4 fruit fly cellular contexts compared by ENCODE assay signal in genomic region chr2L:13004059-13004870, dm6.
TF ChIP-seq lines count a peak whose summit lies in the region.

Gene Vha68-1 (minus strand): TSS chr2L:13004107.
Gene mTor (plus strand): TSS chr2L:13004480.

TF ChIP-seq in whole organism, adult, 20 proteins besides CTCF, POLR2A, EP300 and RAD21 (continued from another document):
- peak; percentile 43 for TF ChIP-seq tj (GFP tag; optimal IDR thresholded peaks at IDR 0.05; lab: Kevin White, UChicago)
- TF ChIP-seq CG1620 (GFP tag; optimal IDR thresholded peaks at IDR 0.05; lab: Kevin White, UChicago): peak; percentile 33

TF ChIP-seq in whole organism, embryonic, 481 proteins besides CTCF, POLR2A, EP300 and RAD21 (continued from another document and continues in another):
- TF ChIP-seq ttk (GFP tag; IDR thresholded peaks at IDR 0.05; lab: Robert Waterston, UW) (peak; percentile 59), CG10366 (GFP tag; IDR thresholded peaks at IDR 0.05; lab: Robert Waterston, UW) (peak; percentile 80), Pdp1 (GFP tag; optimal IDR thresholded peaks at IDR 0.05; lab: Kevin White, UChicago) (peak in 1 of 2 experiments; percentile 77), CG4424 (GFP tag; optimal IDR thresholded peaks at IDR 0.05; lab: Kevin White, UChicago) (peak; percentile 85), CG8290 (GFP tag; optimal IDR thresholded peaks at IDR 0.05; lab: Kevin White, UChicago) (no peak), CG8290 (tag; optimal IDR thresholded peaks at IDR 0.05; lab: Kevin White, UChicago) (no peak), scrt (GFP tag; optimal IDR thresholded peaks at IDR 0.05; lab: Kevin White, UChicago) (no peak), seq (GFP tag; IDR thresholded peaks at IDR 0.05; lab: Robert Waterston, UW) (0 out of 2 replicates have a peak, but pooled peaks have one; percentile 45), Mad (GFP tag; optimal IDR thresholded peaks at IDR 0.05; lab: Kevin White, UChicago) (peak; percentile 53), lilli (GFP tag; optimal IDR thresholded peaks at IDR 0.05; lab: Kevin White, UChicago) (peak; percentile 86), CG3163 (GFP tag; optimal IDR thresholded peaks at IDR 0.05; lab: Kevin White, UChicago) (peak; percentile 12), trh (GFP tag; optimal IDR thresholded peaks at IDR 0.05; lab: Kevin White, UChicago) (peak; percentile 50), croc (GFP tag; conservative IDR thresholded peaks at IDR 0.05; lab: Robert Waterston, UW) (peak; percentile 61), CG3847 (GFP tag; IDR thresholded peaks at IDR 0.05; lab: Robert Waterston, UW) (peak; percentile 86), CG12744 (GFP tag; optimal IDR thresholded peaks at IDR 0.05; lab: Kevin White, UChicago) (no peak), CG10209 (GFP tag; optimal IDR thresholded peaks at IDR 0.05; lab: Kevin White, UChicago) (peak; percentile 81), CG9437 (GFP tag; optimal IDR thresholded peaks at IDR 0.05; lab: Kevin White, UChicago) (peak; percentile 68), CG10979 (tag; optimal IDR thresholded peaks at IDR 0.05; lab: Kevin White, UChicago) (peak; percentile 61), Ets65A (GFP tag; lab: Kevin White, UChicago) (peak; percentile 97), CG17829 (tag; optimal IDR thresholded peaks at IDR 0.05; lab: Kevin White, UChicago) (peak; percentile 85), Mrtf (GFP tag; IDR thresholded peaks at IDR 0.05; lab: Robert Waterston, UW) (peak; percentile 67; the same call in 1 of the 3 replicates), psq (GFP tag; optimal IDR thresholded peaks at IDR 0.05; lab: Kevin White, UChicago) (peak; percentile 58), CG31224 (GFP tag; IDR thresholded peaks at IDR 0.05; lab: Robert Waterston, UW) (peak; percentile 73), Meics (GFP tag; optimal IDR thresholded peaks at IDR 0.05; lab: Kevin White, UChicago) (peak; percentile 82), maf-S (GFP tag; optimal IDR thresholded peaks at IDR 0.05; lab: Kevin White, UChicago) (peak; percentile 68), pita (GFP tag; optimal IDR thresholded peaks at IDR 0.05; lab: Kevin White, UChicago) (no peak), CG42726 (GFP tag; IDR thresholded peaks at IDR 0.05; lab: Robert Waterston, UW; ENCODE audit: partially characterized antibody) (peak; percentile 83), bigmax (GFP tag; optimal IDR thresholded peaks at IDR 0.05; lab: Kevin White, UChicago) (peak; percentile 52), CG6175 (GFP tag; IDR thresholded peaks at IDR 0.05; lab: Robert Waterston, UW) (peak; percentile 74; the same call in 2 of the 3 replicates), Atf-2 (GFP tag; optimal IDR thresholded peaks at IDR 0.05; lab: Kevin White, UChicago) (peak; percentile 55), Dp (GFP tag; optimal IDR thresholded peaks at IDR 0.05; lab: Kevin White, UChicago) (peak; percentile 40), fd64A (GFP tag; optimal IDR thresholded peaks at IDR 0.05; lab: Kevin White, UChicago) (no peak), CG34422 (GFP tag; IDR thresholded peaks at IDR 0.05; lab: Robert Waterston, UW) (peak; percentile 74; the same call in 2 of the 3 replicates), CG11695 (GFP tag; IDR thresholded peaks at IDR 0.05; lab: Robert Waterston, UW) (peak; percentile 68; the same call in 2 of the 3 replicates), CG6654 (GFP tag; optimal IDR thresholded peaks at IDR 0.05; lab: Kevin White, UChicago) (peak; percentile 42), Hr78 (GFP tag; optimal IDR thresholded peaks at IDR 0.05; lab: Kevin White, UChicago) (no peak), tgo (GFP tag; IDR thresholded peaks at IDR 0.05; lab: Robert Waterston, UW) (peak; percentile 83), CG12942 (GFP tag; optimal IDR thresholded peaks at IDR 0.05; lab: Kevin White, UChicago) (peak; percentile 77), slp2 (GFP tag; optimal IDR thresholded peaks at IDR 0.05; lab: Kevin White, UChicago) (peak; percentile 78), CG14667 (GFP tag; IDR thresholded peaks at IDR 0.05; lab: Robert Waterston, UW) (peak; percentile 52), CG10267 (tag; optimal IDR thresholded peaks at IDR 0.05; lab: Kevin White, UChicago) (peak; percentile 74), CG9727 (GFP tag; optimal IDR thresholded peaks at IDR 0.05; lab: Kevin White, UChicago) (peak; percentile 80)

TF ChIP-seq in whole organism, prepupa, 60 proteins besides CTCF, POLR2A, EP300 and RAD21 (continued from another document):
- peak; percentile 83 for TF ChIP-seq CG32006 (GFP tag; optimal IDR thresholded peaks at IDR 0.05; lab: Kevin White, UChicago)
- peak; percentile 71 for TF ChIP-seq topi (GFP tag; optimal IDR thresholded peaks at IDR 0.05; lab: Kevin White, UChicago)
- peak; percentile 82 for TF ChIP-seq CG3032 (tag; optimal IDR thresholded peaks at IDR 0.05; lab: Kevin White, UChicago)
- TF ChIP-seq spab (GFP tag; optimal IDR thresholded peaks at IDR 0.05; lab: Kevin White, UChicago): no peak
- TF ChIP-seq Ets21C (GFP tag; optimal IDR thresholded peaks at IDR 0.05; lab: Kevin White, UChicago): no peak
- TF ChIP-seq CG9139 (GFP tag; optimal IDR thresholded peaks at IDR 0.05; lab: Kevin White, UChicago): no peak
- peak; percentile 78 for TF ChIP-seq esn (GFP tag; optimal IDR thresholded peaks at IDR 0.05; lab: Kevin White, UChicago)
- TF ChIP-seq Lpt (GFP tag; optimal IDR thresholded peaks at IDR 0.05; lab: Kevin White, UChicago): no peak
- peak; percentile 86 for TF ChIP-seq CG6163 (GFP tag; IDR thresholded peaks at IDR 0.05; lab: Robert Waterston, UW)
- TF ChIP-seq CG10669 (GFP tag; optimal IDR thresholded peaks at IDR 0.05; lab: Kevin White, UChicago): no peak
- TF ChIP-seq CG31627 (GFP tag; optimal IDR thresholded peaks at IDR 0.05; lab: Kevin White, UChicago): peak; percentile 89
- peak; percentile 87 for TF ChIP-seq Gug (GFP tag; IDR thresholded peaks at IDR 0.05; lab: Robert Waterston, UW)
- TF ChIP-seq CG3919 (GFP tag; optimal IDR thresholded peaks at IDR 0.05; lab: Kevin White, UChicago): no peak
- TF ChIP-seq CG8119 (GFP tag; IDR thresholded peaks at IDR 0.05; lab: Robert Waterston, UW): no peak; the same call in 2 of the 3 replicates
- TF ChIP-seq CG11294 (GFP tag; IDR thresholded peaks at IDR 0.05; lab: Robert Waterston, UW): peak; percentile 72
- peak; percentile 4 for TF ChIP-seq Blimp-1 (GFP tag; optimal IDR thresholded peaks at IDR 0.05; lab: Kevin White, UChicago)
- no peak for TF ChIP-seq Eip78C (GFP tag; lab: Kevin White, UChicago)
- TF ChIP-seq CG11762 (GFP tag; optimal IDR thresholded peaks at IDR 0.05; lab: Kevin White, UChicago; ENCODE audit: insufficient read depth): peak; percentile 55
- peak; percentile 81 for TF ChIP-seq pdm3 (GFP tag; optimal IDR thresholded peaks at IDR 0.05; lab: Kevin White, UChicago)
- no peak for TF ChIP-seq CG7368 (GFP tag; optimal IDR thresholded peaks at IDR 0.05; lab: Kevin White, UChicago)
- no peak for TF ChIP-seq dac (GFP tag; optimal IDR thresholded peaks at IDR 0.05; lab: Kevin White, UChicago)
- no peak for TF ChIP-seq acj6 (GFP tag; optimal IDR thresholded peaks at IDR 0.05; lab: Kevin White, UChicago)
- peak; percentile 78 for TF ChIP-seq lz (GFP tag; optimal IDR thresholded peaks at IDR 0.05; lab: Kevin White, UChicago)
- TF ChIP-seq Hr4 (GFP tag; optimal IDR thresholded peaks at IDR 0.05; lab: Kevin White, UChicago): peak; percentile 85
- TF ChIP-seq CG34406 (GFP tag; optimal IDR thresholded peaks at IDR 0.05; lab: Kevin White, UChicago): peak; percentile 77
- no peak for TF ChIP-seq CG16779 (tag; optimal IDR thresholded peaks at IDR 0.05; lab: Kevin White, UChicago)
- no peak for TF ChIP-seq Eip93F (GFP tag; optimal IDR thresholded peaks at IDR 0.05; lab: Kevin White, UChicago)
- no peak for TF ChIP-seq fd85E (GFP tag; optimal IDR thresholded peaks at IDR 0.05; lab: Kevin White, UChicago)
- peak; percentile 85 for TF ChIP-seq cyc (GFP tag; optimal IDR thresholded peaks at IDR 0.05; lab: Kevin White, UChicago)
- TF ChIP-seq salr (GFP tag; optimal IDR thresholded peaks at IDR 0.05; lab: Kevin White, UChicago): peak in 1 of 2 experiments; percentile 38
TF ChIP-seq in whole organism, prepupa: peak in this region for 26.

TF ChIP-seq in whole organism, wandering third instar larva, 38 proteins besides CTCF, POLR2A, EP300 and RAD21 (continued from another document):
- TF ChIP-seq OdsH (GFP tag; optimal IDR thresholded peaks at IDR 0.05; lab: Kevin White, UChicago) (peak; percentile 52), N (GFP tag; optimal IDR thresholded peaks at IDR 0.05; lab: Kevin White, UChicago) (peak; percentile 85), Hr83 (GFP tag; optimal IDR thresholded peaks at IDR 0.05; lab: Kevin White, UChicago; ENCODE audit: poor library complexity, severe bottlenecking) (peak; percentile 44), lola (GFP tag; optimal IDR thresholded peaks at IDR 0.05; lab: Kevin White, UChicago) (no peak), dl (GFP tag; optimal IDR thresholded peaks at IDR 0.05; lab: Kevin White, UChicago; ENCODE audit: insufficient read depth in 1 of 2, partially characterized antibody in 2 of 2) (no peak), Abd-B (GFP tag; optimal IDR thresholded peaks at IDR 0.05; lab: Kevin White, UChicago) (no peak)
